Fruit fly (Drosophila melanogaster): ENCODE measurements around the gene Pglym78.

The Pglym78 gene

dm6 chr3R:29157418-29158398, 9.7 kb downstream of the Pglym78 start, which contains the start of gene rdog:
Gene rdog, plus strand, starts transcription at chr3R:29158122.
- TF ChIP-seq Pif1B (GFP tag; optimal IDR thresholded peaks at IDR 0.05) (peak; percentile 60), CG15710 (tag; optimal IDR thresholded peaks at IDR 0.05) (peak; percentile 77), CG8159 (tag; optimal IDR thresholded peaks at IDR 0.05) (peak; percentile 80), CG14655 (GFP tag; optimal IDR thresholded peaks at IDR 0.05) (no peak), CG32121 (GFP tag; IDR thresholded peaks at IDR 0.05) (no peak), CG10348 (GFP tag; IDR thresholded peaks at IDR 0.05) (0 out of 2 replicates have a peak, but pooled peaks have one; percentile 33), EcR (GFP tag; optimal IDR thresholded peaks at IDR 0.05) (peak; percentile 41), Snoo (tag; optimal IDR thresholded peaks at IDR 0.05) (peak; percentile 82), rn (GFP tag; IDR thresholded peaks at IDR 0.05) (no peak), Pif1A (GFP tag; optimal IDR thresholded peaks at IDR 0.05) (no peak), Ets98B (GFP tag; IDR thresholded peaks at IDR 0.05) (peak; percentile 40), CG8301 (tag; optimal IDR thresholded peaks at IDR 0.05) (peak; percentile 78), fd96Ca (GFP tag; IDR thresholded peaks at IDR 0.05) (peak; percentile 26; the same call in 1 of the 3 replicates), CG12605 (GFP tag; IDR thresholded peaks at IDR 0.05) (no peak), D1 (tag; optimal IDR thresholded peaks at IDR 0.05) (no peak), CG34367 (tag; optimal IDR thresholded peaks at IDR 0.05) (peak; percentile 72), CG9948 (tag; optimal IDR thresholded peaks at IDR 0.05) (peak; percentile 73), CG17806 (tag; optimal IDR thresholded peaks at IDR 0.05) (peak; percentile 71), gl (tag; optimal IDR thresholded peaks at IDR 0.05) (peak; percentile 18), CG13204 (GFP tag; optimal IDR thresholded peaks at IDR 0.05) (no peak), CG4496 (GFP tag; IDR thresholded peaks at IDR 0.05) (peak; percentile 59)

dm6 chr3R:29158721-29159120, 10.7 kb downstream of the Pglym78 start:
- TF ChIP-seq CG15710 (tag; optimal IDR thresholded peaks at IDR 0.05), result no peak
- TF ChIP-seq Pif1A (GFP tag; optimal IDR thresholded peaks at IDR 0.05), result no peak
- no peak for TF ChIP-seq CG32121 (GFP tag; IDR thresholded peaks at IDR 0.05)
- TF ChIP-seq CG8301 (tag; optimal IDR thresholded peaks at IDR 0.05), result no peak
- no peak for TF ChIP-seq D1 (tag; optimal IDR thresholded peaks at IDR 0.05)
- TF ChIP-seq CG4496 (GFP tag; IDR thresholded peaks at IDR 0.05), result no peak
- no peak for TF ChIP-seq CG8159 (tag; optimal IDR thresholded peaks at IDR 0.05)

dm6 chr3R:29159620-29160019, 11.6 kb downstream of the Pglym78 start:
- TF ChIP-seq CG10348 (GFP tag; IDR thresholded peaks at IDR 0.05), result no peak

dm6 chr3R:29164930-29165693, 17.1 kb downstream of the Pglym78 start, which contains the start of gene CG11898:
Gene CG11898, plus strand, starts transcription at chr3R:29165643.
- TF ChIP-seq Pif1B (GFP tag; optimal IDR thresholded peaks at IDR 0.05), result no peak

dm6 chr3R:29190984-29191383, 42.9 kb downstream of the Pglym78 start:
- TF ChIP-seq CG4496 (GFP tag; IDR thresholded peaks at IDR 0.05) (0 out of 3 replicates have a peak, but pooled peaks have one; percentile 14), D1 (tag; optimal IDR thresholded peaks at IDR 0.05) (no peak), CG9948 (tag; optimal IDR thresholded peaks at IDR 0.05) (no peak)

dm6 chr3R:29194957-29195356, 46.9 kb downstream of the Pglym78 start, which contains the start of gene jus:
Gene jus, minus strand, starts transcription at chr3R:29194994.
- TF ChIP-seq CG9948 (tag; optimal IDR thresholded peaks at IDR 0.05) (no peak), D1 (tag; optimal IDR thresholded peaks at IDR 0.05) (no peak), rn (GFP tag; IDR thresholded peaks at IDR 0.05) (no peak), fd96Ca (GFP tag; IDR thresholded peaks at IDR 0.05) (no peak), gl (tag; optimal IDR thresholded peaks at IDR 0.05) (no peak), Pif1A (GFP tag; optimal IDR thresholded peaks at IDR 0.05) (no peak), CG8301 (tag; optimal IDR thresholded peaks at IDR 0.05) (no peak), CG4496 (GFP tag; IDR thresholded peaks at IDR 0.05) (no peak), CG8159 (tag; optimal IDR thresholded peaks at IDR 0.05) (no peak), CG14655 (GFP tag; optimal IDR thresholded peaks at IDR 0.05) (no peak), Snoo (tag; optimal IDR thresholded peaks at IDR 0.05) (no peak), Ets98B (GFP tag; IDR thresholded peaks at IDR 0.05) (no peak), EcR (GFP tag; optimal IDR thresholded peaks at IDR 0.05) (no peak), CG32121 (GFP tag; IDR thresholded peaks at IDR 0.05) (no peak), CG10348 (GFP tag; IDR thresholded peaks at IDR 0.05) (no peak), Pif1B (GFP tag; optimal IDR thresholded peaks at IDR 0.05) (no peak), CG15710 (tag; optimal IDR thresholded peaks at IDR 0.05) (no peak), CG13204 (GFP tag; optimal IDR thresholded peaks at IDR 0.05) (no peak)

Data from whole organism, pupa.